Worm (Caenorhabditis elegans): ENCODE results near the gene F54D5.23.

F54D5.23 gene

DNA sequence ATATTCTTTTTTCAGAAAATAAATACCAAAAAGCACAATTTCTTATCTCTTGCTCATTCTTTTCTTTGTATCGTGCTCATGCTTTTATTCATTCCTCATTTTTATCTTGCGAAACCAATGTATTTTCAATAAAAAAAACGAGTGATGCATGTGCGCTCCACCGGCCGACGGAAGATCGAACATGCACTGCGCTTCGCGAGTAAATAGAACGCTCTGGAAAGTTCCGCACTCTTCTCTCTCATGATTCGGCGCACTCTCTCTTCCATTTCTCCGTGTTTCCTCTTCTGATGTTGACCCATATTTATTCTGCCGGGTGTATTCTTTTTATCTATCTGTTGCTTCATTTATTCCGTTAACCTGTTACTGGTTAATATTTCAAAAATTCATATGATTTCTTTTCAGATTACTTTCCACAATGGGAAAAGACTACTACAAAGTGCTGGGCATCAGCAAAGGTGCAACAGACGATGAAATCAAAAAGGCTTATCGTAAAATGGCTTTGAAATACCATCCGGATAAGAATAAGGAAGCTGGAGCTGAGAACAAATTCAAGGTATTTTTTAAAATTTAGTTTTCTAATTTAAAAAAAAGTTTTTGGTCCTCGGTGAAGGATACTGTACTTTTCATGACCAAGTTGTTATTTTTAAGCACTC is 23.7 kb downstream of the F54D5.23 start, which contains the start of gene dnj-13:
TSS of gene dnj-13 (plus strand) at position 403 of the 653 bp plus-strand sequence.
- TF ChIP-seq tra-4 (tag; optimal IDR thresholded peaks at IDR 0.05): peak; percentile 23
- no peak for TF ChIP-seq ceh-36 (tag; optimal IDR thresholded peaks at IDR 0.05)
- peak; percentile 3 for TF ChIP-seq hmbx-1 (tag; optimal IDR thresholded peaks at IDR 0.05)
- TF ChIP-seq ama-1 (optimal IDR thresholded peaks at IDR 0.05): peak; percentile 56
- TF ChIP-seq B0310.2 (tag; optimal IDR thresholded peaks at IDR 0.05): peak; percentile 7
- peak; percentile 68 for TF ChIP-seq hmg-4 (GFP tag; optimal IDR thresholded peaks at IDR 0.05)
- peak; percentile 39; the same call in 1 of the 2 replicates for TF ChIP-seq tbx-37 (GFP tag; conservative IDR thresholded peaks at IDR 0.05)
- TF ChIP-seq flt-1 (GFP tag; IDR thresholded peaks at IDR 0.05): peak; percentile 47; the same call in 1 of the 2 replicates
- TF ChIP-seq pes-1 (GFP tag; IDR thresholded peaks at IDR 0.05): peak; percentile 70; the same call in 1 of the 2 replicates
- peak; percentile 81 for TF ChIP-seq F13C5.2 (tag; optimal IDR thresholded peaks at IDR 0.05)
- no peak for TF ChIP-seq ceh-13 (GFP tag; optimal IDR thresholded peaks at IDR 0.05)

- TF ChIP-seq aly-1 (tag; optimal IDR thresholded peaks at IDR 0.05): no peak
- TF ChIP-seq scrt-1 (GFP tag; IDR thresholded peaks at IDR 0.05): no peak
- no peak for TF ChIP-seq sea-1 (GFP tag; conservative IDR thresholded peaks at IDR 0.05)
- TF ChIP-seq tra-4 (tag; optimal IDR thresholded peaks at IDR 0.05): no peak
- no peak for TF ChIP-seq B0310.2 (tag; optimal IDR thresholded peaks at IDR 0.05)
- no peak for TF ChIP-seq hmbx-1 (tag; optimal IDR thresholded peaks at IDR 0.05)
- no peak for TF ChIP-seq hmg-4 (GFP tag; optimal IDR thresholded peaks at IDR 0.05)
- TF ChIP-seq ama-1 (optimal IDR thresholded peaks at IDR 0.05): no peak
- no peak for TF ChIP-seq tbx-37 (GFP tag; conservative IDR thresholded peaks at IDR 0.05)
- TF ChIP-seq tbx-11 (GFP tag; IDR thresholded peaks at IDR 0.05): no peak
- TF ChIP-seq ceh-36 (tag; optimal IDR thresholded peaks at IDR 0.05): no peak
- no peak for TF ChIP-seq hnd-1 (tag; optimal IDR thresholded peaks at IDR 0.05)
- no peak for TF ChIP-seq F13C5.2 (tag; optimal IDR thresholded peaks at IDR 0.05)
- no peak for TF ChIP-seq ceh-13 (GFP tag; optimal IDR thresholded peaks at IDR 0.05)
- TF ChIP-seq ets-7 (tag; optimal IDR thresholded peaks at IDR 0.05): no peak
- no peak for TF ChIP-seq flt-1 (GFP tag; IDR thresholded peaks at IDR 0.05)
- no peak for TF ChIP-seq pes-1 (GFP tag; IDR thresholded peaks at IDR 0.05)
These were observed 24.4 kb downstream of the F54D5.23 start, which contains the start of gene F54D5.9 for ce11 chrII:11544714-11545113. F54D5.9 (minus strand) TSS chrII:11544828.

- TF ChIP-seq F13C5.2 (tag; optimal IDR thresholded peaks at IDR 0.05) (no peak), hnd-1 (tag; optimal IDR thresholded peaks at IDR 0.05) (no peak), hmg-4 (GFP tag; optimal IDR thresholded peaks at IDR 0.05) (peak; percentile 38), scrt-1 (GFP tag; IDR thresholded peaks at IDR 0.05) (0 out of 2 replicates have a peak, but pooled peaks have one; percentile 12), aly-1 (tag; optimal IDR thresholded peaks at IDR 0.05) (no peak)
These were observed 26.1 kb downstream of the F54D5.23 start for ce11 chrII:11542958-11543357.

DNA sequence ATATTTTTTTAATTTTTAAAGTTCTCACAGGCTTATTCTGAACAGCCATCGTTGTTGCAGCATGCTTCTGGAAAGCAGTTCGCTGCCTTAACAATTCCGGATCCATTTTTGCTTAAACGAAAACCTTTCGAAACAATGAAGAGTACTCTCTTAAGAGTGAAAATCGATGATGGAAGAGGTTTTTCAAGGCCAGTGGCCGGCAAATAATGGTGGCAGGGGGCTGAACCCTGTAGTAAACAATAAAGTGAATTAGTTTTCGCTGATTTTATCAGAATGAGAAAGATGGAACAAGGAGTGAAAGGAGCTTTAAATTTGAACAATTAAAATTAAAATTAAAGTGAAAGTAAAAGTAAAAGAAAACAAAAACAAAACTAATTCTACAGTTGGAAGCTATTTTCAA is 26.7 kb downstream of the F54D5.23 start, which contains the start of gene gtf-2E2:
TSS of gene gtf-2E2 (minus strand) at position 111 of the 400 bp plus-strand sequence.
- TF ChIP-seq ets-7 (tag; optimal IDR thresholded peaks at IDR 0.05) (no peak), ama-1 (optimal IDR thresholded peaks at IDR 0.05) (no peak), scrt-1 (GFP tag; IDR thresholded peaks at IDR 0.05) (no peak), tra-4 (tag; optimal IDR thresholded peaks at IDR 0.05) (no peak), sea-1 (GFP tag; conservative IDR thresholded peaks at IDR 0.05) (no peak), tbx-11 (GFP tag; IDR thresholded peaks at IDR 0.05) (no peak)

DNA sequence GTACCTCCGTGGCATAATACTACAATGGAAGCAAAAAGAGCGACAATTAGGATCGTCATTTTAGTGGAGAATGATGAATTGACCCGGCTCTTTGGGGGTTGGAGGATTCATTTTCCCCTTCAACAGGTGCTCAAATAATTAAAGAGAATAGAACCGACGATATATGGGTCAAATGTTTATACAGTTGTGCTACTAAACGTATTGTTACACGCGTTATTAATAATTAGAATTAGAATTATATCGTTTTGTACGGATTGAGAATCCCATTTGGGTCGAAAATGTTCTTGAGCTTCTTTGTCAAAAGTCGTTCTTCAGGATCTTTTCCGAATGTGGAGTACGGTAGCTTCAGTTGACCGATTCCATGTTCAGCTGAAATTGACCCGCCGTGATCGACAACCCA is 30.3 kb downstream of the F54D5.23 start, which contains the start of gene Y62F5A.9:
TSS of gene Y62F5A.9 (minus strand) at position 101 of the 400 bp plus-strand sequence.
- no peak for TF ChIP-seq aly-1 (tag; optimal IDR thresholded peaks at IDR 0.05)
- TF ChIP-seq pes-1 (GFP tag; IDR thresholded peaks at IDR 0.05): no peak
- no peak for TF ChIP-seq ceh-13 (GFP tag; optimal IDR thresholded peaks at IDR 0.05)
- TF ChIP-seq hmg-4 (GFP tag; optimal IDR thresholded peaks at IDR 0.05): no peak
- TF ChIP-seq B0310.2 (tag; optimal IDR thresholded peaks at IDR 0.05): no peak

- no peak for TF ChIP-seq tra-4 (tag; optimal IDR thresholded peaks at IDR 0.05)
- no peak for TF ChIP-seq ets-7 (tag; optimal IDR thresholded peaks at IDR 0.05)
- no peak for TF ChIP-seq hnd-1 (tag; optimal IDR thresholded peaks at IDR 0.05)
- TF ChIP-seq ceh-36 (tag; optimal IDR thresholded peaks at IDR 0.05): peak; percentile 32
- peak; percentile 9; the same call in 1 of the 2 replicates for TF ChIP-seq flt-1 (GFP tag; IDR thresholded peaks at IDR 0.05)
- TF ChIP-seq tbx-37 (GFP tag; conservative IDR thresholded peaks at IDR 0.05): no peak
- TF ChIP-seq pes-1 (GFP tag; IDR thresholded peaks at IDR 0.05): peak; percentile 71
- TF ChIP-seq aly-1 (tag; optimal IDR thresholded peaks at IDR 0.05): no peak
- peak; percentile 98 for TF ChIP-seq ama-1 (optimal IDR thresholded peaks at IDR 0.05)
- TF ChIP-seq tbx-11 (GFP tag; IDR thresholded peaks at IDR 0.05): no peak
- peak; percentile 69 for TF ChIP-seq hmg-4 (GFP tag; optimal IDR thresholded peaks at IDR 0.05)
- TF ChIP-seq scrt-1 (GFP tag; IDR thresholded peaks at IDR 0.05): no peak
- peak; percentile 46; the same call in 1 of the 2 replicates for TF ChIP-seq sea-1 (GFP tag; conservative IDR thresholded peaks at IDR 0.05)
- no peak for TF ChIP-seq F13C5.2 (tag; optimal IDR thresholded peaks at IDR 0.05)
- peak; percentile 66 for TF ChIP-seq hmbx-1 (tag; optimal IDR thresholded peaks at IDR 0.05)
- TF ChIP-seq B0310.2 (tag; optimal IDR thresholded peaks at IDR 0.05): peak; percentile 76
- no peak for TF ChIP-seq ceh-13 (GFP tag; optimal IDR thresholded peaks at IDR 0.05)
These were observed 31.5 kb downstream of the F54D5.23 start for ce11 chrII:11537606-11538016.

DNA sequence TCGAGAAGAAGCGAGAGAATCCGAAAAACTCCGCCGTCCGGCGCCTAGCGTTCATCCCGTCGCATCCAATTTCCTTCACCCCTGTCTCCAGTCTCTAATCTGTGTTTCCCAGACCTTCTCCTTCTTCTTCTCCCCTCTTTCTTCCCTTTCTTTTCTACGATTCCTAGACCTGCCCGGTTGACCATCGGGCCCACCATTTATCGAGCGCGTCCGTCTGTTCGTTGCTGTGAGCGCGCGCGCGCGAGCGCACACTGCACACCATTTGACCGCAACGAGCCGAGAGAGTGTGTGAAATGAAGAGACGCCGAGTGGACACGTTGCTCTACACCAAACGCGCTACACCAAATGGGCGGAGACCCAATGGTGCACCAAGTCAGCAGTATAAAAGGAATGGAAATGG is 32.0 kb downstream of the F54D5.23 start:
- TF ChIP-seq hmg-4 (GFP tag; optimal IDR thresholded peaks at IDR 0.05): peak; percentile 43
- TF ChIP-seq ets-7 (tag; optimal IDR thresholded peaks at IDR 0.05): peak; percentile 33
- no peak for TF ChIP-seq hnd-1 (tag; optimal IDR thresholded peaks at IDR 0.05)

ce11 chrII:11536505-11536904 is 32.6 kb downstream of the F54D5.23 start:
- TF ChIP-seq flt-1 (GFP tag; IDR thresholded peaks at IDR 0.05) (no peak), sea-1 (GFP tag; conservative IDR thresholded peaks at IDR 0.05) (no peak), F13C5.2 (tag; optimal IDR thresholded peaks at IDR 0.05) (no peak)
